Worm (Caenorhabditis elegans): Measurements from ENCODE around the gene str-28.

DNA sequence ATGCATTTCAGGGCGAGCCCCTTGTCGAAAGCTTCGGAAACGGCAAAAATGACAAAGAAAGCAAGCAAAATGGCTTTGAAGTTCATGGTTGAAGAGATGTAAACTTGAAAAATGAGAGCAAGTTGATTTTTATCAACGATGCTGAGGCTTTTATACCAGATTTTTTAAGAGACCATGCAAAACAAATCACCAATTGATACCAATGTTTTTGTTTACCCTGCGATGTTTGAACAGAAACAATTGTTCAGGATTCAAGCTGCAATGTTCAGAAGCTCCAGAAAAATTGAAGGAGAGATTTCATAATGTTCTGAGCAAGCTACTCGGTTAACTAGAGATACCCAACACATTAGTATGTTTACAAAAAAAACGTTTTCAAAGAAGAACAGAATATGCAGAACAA lies 49.6 kb upstream of the str-28 start, which contains the start of gene C54F6.15:
- TF ChIP-seq him-1 (tag; optimal IDR thresholded peaks at IDR 0.05) (no peak), W03F9.2 (tag; optimal IDR thresholded peaks at IDR 0.05) (no peak), dao-5 (tag; optimal IDR thresholded peaks at IDR 0.05) (no peak)
